Worm (Caenorhabditis elegans) whole organism, young adult: ENCODE data around the gene sams-1.

ENCODE experiments used
- F49E8.2 ChIP-seq: sonication (generic microtip); optimal IDR thresholded peaks from 3 replicates; lab custom pipeline; 2017; ENCODE audit warnings: missing genetic modification characterization, mild to moderate bottlenecking, missing compliant biosample characterization, antibody characterized with exemption, moderate library complexity; ENCODE audit not compliant: insufficient read depth
- chd-7 ChIP-seq: sonication (generic microtip); optimal IDR thresholded peaks from 2 replicates; lab custom pipeline; 2016; ENCODE audit warnings: mild to moderate bottlenecking, missing genetic modification characterization, moderate library complexity, missing compliant biosample characterization

- TF ChIP-seq F49E8.2 (tag; lab: Kevin White, UChicago) (no peak), chd-7 (tag; lab: Kevin White, UChicago) (no peak)
Observed at ce11 chrX:11959838-11960237, 5.9 kb upstream of the sams-1 start, which contains the start of gene C49F5.8.
